Fruit fly (Drosophila melanogaster) whole organism, pupa: ENCODE data around the gene CG34149.
A peak's percentile ranks its signal among the peaks of the same experiment; 100 is the strongest.

Source experiments
- CG10348 ChIP-seq: fragments of 200-800 bp; sonication (Bioruptor generic); IDR thresholded peaks from 2 replicates; pipeline ENCODE4 v1.3.6; 2022; ENCODE audit warnings: missing biosample characterization, missing genetic modification characterization
- CG12605 ChIP-seq: fragments of 200-800 bp; sonication (Bioruptor generic); IDR thresholded peaks from 2 replicates; pipeline ENCODE4 v1.3.6; 2022; ENCODE audit warnings: missing biosample characterization, missing genetic modification characterization
- CG13204 ChIP-seq: fragments of 200-800 bp; sonication (Bioruptor generic); optimal IDR thresholded peaks from 2 replicates; lab custom pipeline; 2018; ENCODE audit warnings: missing biosample characterization, mild to moderate bottlenecking, missing genetic modification characterization, moderate library complexity
- CG14655 ChIP-seq: fragments of 200-800 bp; sonication (Bioruptor generic); optimal IDR thresholded peaks from 3 replicates; lab custom pipeline; 2017; ENCODE audit warnings: mild to moderate bottlenecking, missing biosample characterization, missing genetic modification reagents, missing genetic modification characterization
- CG15710 ChIP-seq: fragments of 200-800 bp; sonication (Bioruptor generic); optimal IDR thresholded peaks from 2 replicates; lab custom pipeline; 2018; ENCODE audit warnings: missing biosample characterization, mild to moderate bottlenecking, missing genetic modification characterization, moderate library complexity
- CG17806 ChIP-seq: fragments of 200-800 bp; sonication (Bioruptor generic); optimal IDR thresholded peaks from 2 replicates; lab custom pipeline; 2018; ENCODE audit warnings: missing biosample characterization, mild to moderate bottlenecking, missing genetic modification characterization, moderate library complexity
- CG32121 ChIP-seq: fragments of 200-800 bp; sonication (Bioruptor generic); IDR thresholded peaks from 2 replicates; pipeline ENCODE4 v1.3.6; 2022; ENCODE audit warnings: missing biosample characterization, missing genetic modification characterization
- CG34367 ChIP-seq: fragments of 200-800 bp; sonication (Bioruptor generic); optimal IDR thresholded peaks from 2 replicates; lab custom pipeline; 2018; ENCODE audit warnings: missing biosample characterization, mild to moderate bottlenecking, missing genetic modification characterization
- CG4496 ChIP-seq: fragments of 200-800 bp; sonication (Bioruptor generic); IDR thresholded peaks from 3 replicates; pipeline ENCODE4 v1.3.6; 2022; ENCODE audit warnings: missing biosample characterization, missing genetic modification characterization
- CG8159 ChIP-seq: fragments of 200-800 bp; sonication (Bioruptor generic); optimal IDR thresholded peaks from 3 replicates; lab custom pipeline; 2018; ENCODE audit warnings: missing biosample characterization, mild to moderate bottlenecking, missing genetic modification characterization, moderate library complexity
- CG8301 ChIP-seq: fragments of 200-800 bp; sonication (Bioruptor generic); optimal IDR thresholded peaks from 2 replicates; lab custom pipeline; 2018; ENCODE audit warnings: missing biosample characterization, mild to moderate bottlenecking, missing genetic modification characterization
- CG9948 ChIP-seq: fragments of 200-800 bp; sonication (Bioruptor generic); optimal IDR thresholded peaks from 2 replicates; lab custom pipeline; 2018; ENCODE audit warnings: missing biosample characterization, mild to moderate bottlenecking, missing genetic modification characterization, moderate library complexity
- D1 ChIP-seq: fragments of 200-800 bp; sonication (Bioruptor generic); optimal IDR thresholded peaks from 2 replicates; lab custom pipeline; 2018; ENCODE audit warnings: missing biosample characterization, mild to moderate bottlenecking, missing genetic modification characterization, moderate library complexity
- EcR ChIP-seq: fragments of 200-800 bp; sonication (Bioruptor generic); optimal IDR thresholded peaks from 3 replicates; lab custom pipeline; 2019; ENCODE audit warnings: missing biosample characterization, missing genetic modification characterization, mild to moderate bottlenecking, moderate library complexity, missing genetic modification reagents
- Ets98B ChIP-seq: fragments of 200-800 bp; sonication (Bioruptor generic); IDR thresholded peaks from 2 replicates; pipeline ENCODE4 v1.3.6; 2022; ENCODE audit warnings: missing biosample characterization, missing genetic modification characterization
- Pif1A ChIP-seq: fragments of 200-800 bp; sonication (Bioruptor generic); optimal IDR thresholded peaks from 3 replicates; lab custom pipeline; 2016; ENCODE audit warnings: missing biosample characterization, missing genetic modification characterization
- Pif1B ChIP-seq: fragments of 200-800 bp; sonication (Bioruptor generic); optimal IDR thresholded peaks from 3 replicates; lab custom pipeline; 2016; ENCODE audit warnings: missing biosample characterization, missing genetic modification characterization
- Snoo ChIP-seq: fragments of 200-800 bp; sonication (Bioruptor generic); optimal IDR thresholded peaks from 3 replicates; lab custom pipeline; 2017; ENCODE audit warnings: missing biosample characterization, mild to moderate bottlenecking, missing genetic modification characterization, inconsistent platforms
- fd96Ca ChIP-seq: fragments of 200-800 bp; sonication (Bioruptor generic); IDR thresholded peaks from 3 replicates; pipeline ENCODE4 v1.3.6; 2022; ENCODE audit warnings: missing biosample characterization, missing genetic modification characterization
- gl ChIP-seq: fragments of 200-800 bp; sonication (Bioruptor generic); optimal IDR thresholded peaks from 2 replicates; lab custom pipeline; 2018; ENCODE audit warnings: missing biosample characterization, mild to moderate bottlenecking, missing genetic modification characterization
- rn ChIP-seq: fragments of 200-800 bp; sonication (Bioruptor generic); IDR thresholded peaks from 2 replicates; pipeline ENCODE4 v1.3.6; 2022; ENCODE audit warnings: missing biosample characterization, missing genetic modification characterization

The CG34149 gene

dm6 chr3R:22389614-22390013, 9.7 kb downstream of the CG34149 start, which contains the start of the genes CAH8 and CG7059:
Gene CAH8, minus strand, starts transcription at chr3R:22389714.
Gene CG7059, plus strand, starts transcription at chr3R:22389780.
- TF ChIP-seq CG12605 (GFP tag; lab: Robert Waterston, UW) (0 out of 2 replicates have a peak, but pooled peaks have one; percentile 11), CG34367 (tag; lab: Kevin White, UChicago) (no peak)

- TF ChIP-seq rn (GFP tag; lab: Robert Waterston, UW) (no peak), CG10348 (no peak), Pif1A (no peak), CG13204 (GFP tag; lab: Kevin White, UChicago) (no peak), Ets98B (GFP tag; lab: Robert Waterston, UW) (no peak), CG9948 (tag; lab: Kevin White, UChicago) (no peak), gl (tag; lab: Kevin White, UChicago) (no peak), D1 (tag; lab: Kevin White, UChicago) (no peak), CG12605 (GFP tag; lab: Robert Waterston, UW) (no peak), EcR (GFP tag; lab: Kevin White, UChicago) (no peak), CG8301 (tag; lab: Kevin White, UChicago) (no peak), Pif1B (GFP tag; lab: Kevin White, UChicago) (no peak), fd96Ca (GFP tag; lab: Robert Waterston, UW) (no peak), CG34367 (tag; lab: Kevin White, UChicago) (no peak), CG8159 (tag; lab: Kevin White, UChicago) (no peak), CG14655 (GFP tag; lab: Kevin White, UChicago) (no peak)
Measured at dm6 chr3R:22390109-22390508, 10.2 kb downstream of the CG34149 start.

dm6 chr3R:22394004-22394403, 14.1 kb downstream of the CG34149 start, which contains the start of gene CG13857:
Gene CG13857, minus strand, starts transcription at chr3R:22394104.
- no peak for TF ChIP-seq Snoo (tag; lab: Kevin White, UChicago)

- TF ChIP-seq CG14655 (GFP tag; lab: Kevin White, UChicago), result peak; percentile 68
- TF ChIP-seq CG8301 (tag; lab: Kevin White, UChicago), result peak; percentile 64
- peak; percentile 23 for TF ChIP-seq CG9948 (tag; lab: Kevin White, UChicago)
- TF ChIP-seq D1 (tag; lab: Kevin White, UChicago), result no peak
- peak; percentile 57; the same call in 1 of the 3 replicates for TF ChIP-seq CG4496 (GFP tag; lab: Robert Waterston, UW)
- TF ChIP-seq Ets98B (GFP tag; lab: Robert Waterston, UW), result 0 out of 2 replicates have a peak, but pooled peaks have one; percentile 23
Measured at dm6 chr3R:22395409-22396178, 15.7 kb downstream of the CG34149 start.

- TF ChIP-seq CG9948 (tag; lab: Kevin White, UChicago), result no peak
Measured at dm6 chr3R:22396238-22396772, 16.4 kb downstream of the CG34149 start.

- TF ChIP-seq Snoo (tag; lab: Kevin White, UChicago) (no peak), CG34367 (tag; lab: Kevin White, UChicago) (no peak), CG9948 (tag; lab: Kevin White, UChicago) (no peak), CG17806 (tag; lab: Kevin White, UChicago) (no peak), fd96Ca (GFP tag; lab: Robert Waterston, UW) (no peak), CG8159 (tag; lab: Kevin White, UChicago) (no peak), rn (GFP tag; lab: Robert Waterston, UW) (no peak), CG13204 (GFP tag; lab: Kevin White, UChicago) (no peak), Ets98B (GFP tag; lab: Robert Waterston, UW) (no peak), Pif1B (GFP tag; lab: Kevin White, UChicago) (no peak), CG15710 (tag; lab: Kevin White, UChicago) (no peak), CG10348 (no peak), CG4496 (GFP tag; lab: Robert Waterston, UW) (no peak), CG14655 (GFP tag; lab: Kevin White, UChicago) (no peak), EcR (GFP tag; lab: Kevin White, UChicago) (no peak), CG32121 (GFP tag; lab: Robert Waterston, UW) (no peak), CG8301 (tag; lab: Kevin White, UChicago) (no peak), CG12605 (GFP tag; lab: Robert Waterston, UW) (no peak), Pif1A (no peak), D1 (tag; lab: Kevin White, UChicago) (no peak)
Measured at dm6 chr3R:22397068-22397700, 17.3 kb downstream of the CG34149 start.
